Fruit fly (Drosophila melanogaster) whole organism, embryonic: ENCODE results near the gene CG10959.

Experiments used
- Abd-B ChIP-seq: fragments of 200-800 bp; sonication (Bioruptor generic); optimal IDR thresholded peaks from 2 replicates; lab custom pipeline; 2018; ENCODE audit warnings: missing biosample characterization, mild to moderate bottlenecking, missing genetic modification characterization, moderate library complexity
- BtbVII ChIP-seq: fragments of 200-800 bp; sonication (Bioruptor generic); optimal IDR thresholded peaks from 3 replicates; lab custom pipeline; 2017; ENCODE audit warnings: missing biosample characterization, mild to moderate bottlenecking, missing genetic modification characterization
- CG10267 ChIP-seq: fragments of 200-800 bp; sonication (Bioruptor generic); optimal IDR thresholded peaks from 2 replicates; lab custom pipeline; 2018; ENCODE audit warnings: missing biosample characterization, mild to moderate bottlenecking, missing genetic modification characterization, moderate library complexity
- CG11247 ChIP-seq: fragments of 200-800 bp; sonication (Bioruptor generic); IDR thresholded peaks from 2 replicates; pipeline ENCODE4 v1.3.6; 2022; ENCODE audit warnings: missing biosample characterization, missing genetic modification characterization
- CG11560 ChIP-seq: fragments of 200-800 bp; sonication (Bioruptor generic); IDR thresholded peaks from 3 replicates; pipeline ENCODE4 v1.3.6; 2022; ENCODE audit warnings: missing biosample characterization, missing genetic modification characterization
- CG11695 ChIP-seq: fragments of 200-800 bp; sonication (Bioruptor generic); IDR thresholded peaks from 3 replicates; pipeline ENCODE4 v1.3.6; 2022; ENCODE audit warnings: missing biosample characterization, missing genetic modification characterization
- CG13287 ChIP-seq: fragments of 200-800 bp; sonication (Bioruptor generic); IDR thresholded peaks from 2 replicates; pipeline ENCODE4 v1.3.6; 2022; ENCODE audit warnings: missing biosample characterization, missing genetic modification characterization; ENCODE audit not compliant: partially characterized antibody
- CG14860 ChIP-seq: fragments of 200-800 bp; sonication (Bioruptor generic); IDR thresholded peaks from 3 replicates; pipeline ENCODE4 v1.3.6; 2022; ENCODE audit warnings: missing biosample characterization, missing genetic modification characterization; ENCODE audit not compliant: partially characterized antibody
- CG1832 ChIP-seq: fragments of 200-800 bp; sonication (Bioruptor generic); optimal IDR thresholded peaks from 2 replicates; lab custom pipeline; 2017; ENCODE audit warnings: missing biosample characterization, mild to moderate bottlenecking, missing genetic modification characterization, inconsistent platforms
- CG30020 ChIP-seq: fragments of 200-800 bp; optimal IDR thresholded peaks from 2 replicates; lab custom pipeline; 2019; ENCODE audit warnings: missing biosample characterization, mild to moderate bottlenecking, missing genetic modification characterization, moderate library complexity
- CG3726 ChIP-seq: fragments of 200-800 bp; sonication (Bioruptor generic); IDR thresholded peaks from 3 replicates; pipeline ENCODE4, ENCODE4 v1.3.6; 2022; ENCODE audit warnings: missing biosample characterization, missing genetic modification characterization
- CG3847 ChIP-seq: fragments of 200-800 bp; sonication (Bioruptor generic); IDR thresholded peaks from 2 replicates; pipeline ENCODE4 v1.3.6; 2022; ENCODE audit warnings: missing biosample characterization, missing genetic modification characterization
- CG6765 ChIP-seq: fragments of 200-800 bp; sonication (Bioruptor generic); optimal IDR thresholded peaks from 3 replicates; lab custom pipeline; 2017; ENCODE audit warnings: missing biosample characterization, mild to moderate bottlenecking, missing genetic modification characterization
- CG7987 ChIP-seq: fragments of 200-800 bp; sonication (Bioruptor generic); optimal IDR thresholded peaks from 2 replicates; lab custom pipeline; 2018; ENCODE audit warnings: missing biosample characterization, mild to moderate bottlenecking, missing genetic modification characterization, moderate library complexity
- CG8290 ChIP-seq, 3 experiments: fragments of 200-800 bp; sonication (Bioruptor generic); optimal IDR thresholded peaks; 2 replicates each; lab custom pipeline; 2016 to 2019; ENCODE audit warnings: missing biosample characterization in 3 of 3, missing genetic modification characterization in 3 of 3, mild to moderate bottlenecking in 2 of 3, moderate library complexity in 1 of 3
- CG9437 ChIP-seq: fragments of 200-800 bp; sonication (Bioruptor generic); optimal IDR thresholded peaks from 2 replicates; lab custom pipeline; 2018; ENCODE audit warnings: missing biosample characterization, mild to moderate bottlenecking, missing genetic modification characterization
- CoRest ChIP-seq: fragments of 200-800 bp; sonication (Bioruptor generic); optimal IDR thresholded peaks from 3 replicates; lab custom pipeline; 2018; ENCODE audit warnings: missing biosample characterization, mild to moderate bottlenecking, missing genetic modification characterization, moderate library complexity
- Dfd ChIP-seq, 2 experiments: fragments of >200 bp; optimal IDR thresholded peaks; 2 replicates each; lab custom pipeline; 2017; ENCODE audit warnings: missing biosample characterization in 2 of 2, missing genetic modification characterization in 2 of 2
- Dref ChIP-seq: fragments of 200-800 bp; sonication (Bioruptor generic); IDR thresholded peaks from 2 replicates; pipeline ENCODE4 v1.3.6; 2022; ENCODE audit warnings: missing biosample characterization, missing genetic modification characterization
- E2f2 ChIP-seq: fragments of 200-800 bp; sonication (Bioruptor generic); IDR thresholded peaks from 2 replicates; pipeline ENCODE4 v1.3.6; 2022; ENCODE audit warnings: missing biosample characterization, missing genetic modification characterization
- Ets65A ChIP-seq: fragments of 200-800 bp; sonication (Bioruptor generic); peaks from one replicate; lab custom pipeline; 2016; ENCODE audit warnings: missing biosample characterization, missing genetic modification characterization
- Ets97D ChIP-seq: fragments of 200-800 bp; sonication (Bioruptor generic); optimal IDR thresholded peaks from 3 replicates; lab custom pipeline; 2016; ENCODE audit warnings: missing biosample characterization, missing genetic modification characterization
- Hmx ChIP-seq: fragments of 200-800 bp; sonication (Bioruptor generic); optimal IDR thresholded peaks from 2 replicates; lab custom pipeline; 2016; ENCODE audit warnings: missing biosample characterization, missing genetic modification characterization
- NC2β ChIP-seq: fragments of 200-800 bp; sonication (Bioruptor generic); optimal IDR thresholded peaks from 2 replicates; lab custom pipeline; 2016; ENCODE audit warnings: missing biosample characterization, missing genetic modification characterization
- Side ChIP-seq: fragments of 200-800 bp; sonication (Bioruptor generic); optimal IDR thresholded peaks from 2 replicates; lab custom pipeline; 2016; ENCODE audit warnings: missing biosample characterization, missing genetic modification characterization
- Six4 ChIP-seq: fragments of 200-800 bp; sonication (Bioruptor generic); optimal IDR thresholded peaks from 2 replicates; lab custom pipeline; 2016; ENCODE audit warnings: missing biosample characterization, missing genetic modification characterization
- Sox102F ChIP-seq: fragments of 200-800 bp; sonication (Bioruptor generic); optimal IDR thresholded peaks from 2 replicates; lab custom pipeline; 2018; ENCODE audit warnings: missing biosample characterization, mild to moderate bottlenecking, missing genetic modification characterization, moderate library complexity
- Sry-δ ChIP-seq: fragments of 200-800 bp; sonication (Bioruptor generic); optimal IDR thresholded peaks from 2 replicates; lab custom pipeline; 2016; ENCODE audit warnings: missing biosample characterization, missing genetic modification characterization
- ab ChIP-seq: fragments of 200-800 bp; sonication (Bioruptor generic); optimal IDR thresholded peaks from 2 replicates; lab custom pipeline; 2016; ENCODE audit warnings: missing biosample characterization, missing genetic modification characterization
- ato ChIP-seq: fragments of 200-800 bp; sonication (Bioruptor generic); IDR thresholded peaks from 2 replicates; pipeline ENCODE4 v1.3.6; 2022; ENCODE audit warnings: missing biosample characterization, missing genetic modification characterization; ENCODE audit not compliant: partially characterized antibody
- crp ChIP-seq, 2 experiments: fragments of 200-800 bp; sonication (Bioruptor generic); optimal IDR thresholded peaks; 2 replicates in 1 of 2; 3 replicates in 1 of 2; lab custom pipeline; 2017; ENCODE audit warnings: missing biosample characterization in 2 of 2, missing genetic modification characterization in 2 of 2, mild to moderate bottlenecking in 1 of 2, moderate library complexity in 1 of 2
- dmrt99B ChIP-seq: fragments of 200-800 bp; sonication (Bioruptor generic); optimal IDR thresholded peaks from 2 replicates; lab custom pipeline; 2018; ENCODE audit warnings: missing biosample characterization, mild to moderate bottlenecking, missing genetic modification characterization, moderate library complexity
- emc ChIP-seq: fragments of 200-800 bp; sonication (Bioruptor generic); optimal IDR thresholded peaks from 2 replicates; lab custom pipeline; 2016; ENCODE audit warnings: missing biosample characterization, missing genetic modification characterization
- exex ChIP-seq: fragments of 200-800 bp; sonication (Bioruptor generic); optimal IDR thresholded peaks from 4 replicates; lab custom pipeline; 2018; ENCODE audit warnings: missing biosample characterization, mild to moderate bottlenecking, missing genetic modification characterization, moderate library complexity
- fd3F ChIP-seq: fragments of 200-800 bp; sonication (Bioruptor generic); optimal IDR thresholded peaks from 2 replicates; lab custom pipeline; 2018; ENCODE audit warnings: missing biosample characterization, mild to moderate bottlenecking, missing genetic modification characterization, moderate library complexity
- grn ChIP-seq: fragments of 200-800 bp; sonication (Bioruptor generic); optimal IDR thresholded peaks from 3 replicates; lab custom pipeline; 2017; ENCODE audit warnings: missing biosample characterization, missing genetic modification characterization
- inv ChIP-seq: fragments of 200-800 bp; sonication (Bioruptor generic); IDR thresholded peaks from 2 replicates; pipeline ENCODE4 v1.3.6; 2022; ENCODE audit warnings: missing biosample characterization, missing genetic modification characterization; ENCODE audit not compliant: partially characterized antibody
- klu ChIP-seq: fragments of 200-800 bp; sonication (Bioruptor generic); IDR thresholded peaks from 2 replicates; pipeline ENCODE4 v1.3.6; 2022; ENCODE audit warnings: missing biosample characterization, missing genetic modification characterization
- knrl ChIP-seq: fragments of 200-800 bp; sonication (Bioruptor generic); IDR thresholded peaks from 3 replicates; pipeline ENCODE4 v1.3.6; 2022; ENCODE audit warnings: missing biosample characterization, missing genetic modification characterization; ENCODE audit not compliant: partially characterized antibody
- lmd ChIP-seq: fragments of 200-800 bp; sonication (Bioruptor generic); IDR thresholded peaks from 2 replicates; pipeline ENCODE4 v1.3.6; 2022; ENCODE audit warnings: missing biosample characterization, missing genetic modification characterization
- luna ChIP-seq: fragments of 200-800 bp; sonication (Bioruptor generic); optimal IDR thresholded peaks from 2 replicates; lab custom pipeline; 2016; ENCODE audit warnings: missing biosample characterization, missing genetic modification characterization
- nmo ChIP-seq: fragments of 200-800 bp; sonication (Bioruptor generic); optimal IDR thresholded peaks from 2 replicates; lab custom pipeline; 2018; ENCODE audit warnings: missing biosample characterization, mild to moderate bottlenecking, missing genetic modification characterization, moderate library complexity
- pfk ChIP-seq: fragments of 200-800 bp; sonication (Bioruptor generic); optimal IDR thresholded peaks from 2 replicates; lab custom pipeline; 2018; ENCODE audit warnings: missing biosample characterization, mild to moderate bottlenecking, missing genetic modification characterization, moderate library complexity
- scrt ChIP-seq: fragments of 200-800 bp; sonication (Bioruptor generic); optimal IDR thresholded peaks from 2 replicates; lab custom pipeline; 2018; ENCODE audit warnings: missing biosample characterization, mild to moderate bottlenecking, missing genetic modification characterization, moderate library complexity
- sd ChIP-seq: fragments of 200-800 bp; sonication (Bioruptor generic); optimal IDR thresholded peaks from 3 replicates; lab custom pipeline; 2018; ENCODE audit warnings: missing biosample characterization, mild to moderate bottlenecking, missing genetic modification characterization, moderate library complexity
- sens-2 ChIP-seq: fragments of 200-800 bp; sonication (Bioruptor generic); IDR thresholded peaks from 2 replicates; pipeline ENCODE4 v1.3.6; 2022; ENCODE audit warnings: missing biosample characterization, missing genetic modification characterization
- tna ChIP-seq: fragments of 200-800 bp; sonication (Bioruptor generic); IDR thresholded peaks from 2 replicates; pipeline ENCODE4 v1.3.6; 2022; ENCODE audit warnings: missing biosample characterization, missing genetic modification characterization; ENCODE audit not compliant: partially characterized antibody
- wek ChIP-seq: fragments of 200-800 bp; sonication (Bioruptor generic); optimal IDR thresholded peaks from 3 replicates; lab custom pipeline; 2018; ENCODE audit warnings: missing biosample characterization, mild to moderate bottlenecking, missing genetic modification characterization, moderate library complexity

The CG10959 gene

dm6 chrX:8129204-8129997 is 19.2 kb upstream of the CG10959 start, which contains the start of gene CG2116 (continued):
- TF ChIP-seq emc (GFP tag; lab: Kevin White, UChicago), result no peak
- peak; percentile 45 for TF ChIP-seq CG30020
- peak; percentile 72 for TF ChIP-seq CG13287 (GFP tag; lab: Robert Waterston, UW)
- peak; percentile 70 for TF ChIP-seq Ets65A (GFP tag; lab: Kevin White, UChicago)
- TF ChIP-seq CG6765, result no peak
- TF ChIP-seq sd, result no peak
- no peak for TF ChIP-seq wek (GFP tag; lab: Kevin White, UChicago)
- TF ChIP-seq CG11695 (GFP tag; lab: Robert Waterston, UW), result no peak
- no peak for TF ChIP-seq exex (tag; lab: Kevin White, UChicago)
- TF ChIP-seq CoRest (tag; lab: Kevin White, UChicago), result peak; percentile 13
- no peak for TF ChIP-seq CG1832 (GFP tag; lab: Kevin White, UChicago)
- TF ChIP-seq Sox102F, result no peak
- TF ChIP-seq Abd-B (GFP tag; lab: Kevin White, UChicago), result peak; percentile 6
- no peak for TF ChIP-seq Dfd (GFP tag; optimal IDR thresholded peaks at IDR 0.05; lab: Kevin White, UChicago)
- peak; percentile 37 for TF ChIP-seq CG10267 (tag; lab: Kevin White, UChicago)
- no peak for TF ChIP-seq CG7987
- no peak for TF ChIP-seq Side (GFP tag; lab: Kevin White, UChicago)
- 0 out of 2 replicates have a peak, but pooled peaks have one; percentile 11 for TF ChIP-seq tna
- TF ChIP-seq CG8290 (GFP tag; optimal IDR thresholded peaks at IDR 0.05; lab: Kevin White, UChicago), result peak; percentile 22
- TF ChIP-seq CG8290 (tag; optimal IDR thresholded peaks at IDR 0.05; lab: Kevin White, UChicago), result peak in 1 of 2 experiments; percentile 26
- no peak for TF ChIP-seq pfk
- no peak for TF ChIP-seq klu
- no peak for TF ChIP-seq NC2β
- no peak for TF ChIP-seq BtbVII
- no peak for TF ChIP-seq CG11247 (GFP tag; lab: Robert Waterston, UW)
- no peak for TF ChIP-seq CG3847
- TF ChIP-seq luna, result no peak
- TF ChIP-seq sens-2, result no peak
- peak; percentile 73 for TF ChIP-seq Sry-δ (GFP tag; lab: Kevin White, UChicago)
- peak; percentile 46 for TF ChIP-seq Ets97D
- TF ChIP-seq ato, result peak; percentile 63
- TF ChIP-seq knrl (GFP tag; lab: Robert Waterston, UW), result peak; percentile 79
- TF ChIP-seq CG9437 (GFP tag; lab: Kevin White, UChicago), result peak; percentile 37
- TF ChIP-seq E2f2, result peak; percentile 84
- TF ChIP-seq ab, result no peak
- TF ChIP-seq inv, result peak; percentile 59; the same call in 1 of the 2 replicates
- TF ChIP-seq Six4, result no peak
- peak; percentile 59 for TF ChIP-seq Dref (GFP tag; lab: Robert Waterston, UW)
- no peak for TF ChIP-seq scrt
- TF ChIP-seq dmrt99B (tag; lab: Kevin White, UChicago), result no peak
- peak; percentile 26 for TF ChIP-seq nmo (GFP tag; lab: Kevin White, UChicago)
- TF ChIP-seq grn, result no peak
- peak in 1 of 2 experiments; percentile 25 for TF ChIP-seq crp (GFP tag; optimal IDR thresholded peaks at IDR 0.05; lab: Kevin White, UChicago)
- no peak for TF ChIP-seq CG3726 (GFP tag; lab: Robert Waterston, UW)
- 0 out of 3 replicates have a peak, but pooled peaks have one; percentile 33 for TF ChIP-seq CG11560
- no peak for TF ChIP-seq fd3F (GFP tag; lab: Kevin White, UChicago)
- TF ChIP-seq lmd, result no peak
- TF ChIP-seq CG14860, result peak; percentile 59; the same call in 1 of the 3 replicates
- no peak for TF ChIP-seq Hmx
